Fruit fly (Drosophila melanogaster) Kc167 (cell line): Measurements from ENCODE around the gene Erk7.

ENCODE experiments used
- Myc ChIP-seq: fragments of >200 bp; optimal IDR thresholded peaks from 2 replicates; lab custom pipeline; 2017; ENCODE audit warnings: missing external identifiers
- Sin3A ChIP-seq: fragments of >200 bp; optimal IDR thresholded peaks from 2 replicates; lab custom pipeline; 2018; ENCODE audit warnings: missing external identifiers
- h ChIP-seq: fragments of >200 bp; optimal IDR thresholded peaks from 3 replicates; lab custom pipeline; 2018; ENCODE audit warnings: missing external identifiers
- insv ChIP-seq: fragments of >200 bp; optimal IDR thresholded peaks from 3 replicates; lab custom pipeline; 2018; ENCODE audit warnings: missing external identifiers
- psq ChIP-seq: fragments of >200 bp; optimal IDR thresholded peaks from 2 replicates; lab custom pipeline; 2017; ENCODE audit warnings: missing external identifiers
- ttk ChIP-seq: sonication (Bioruptor generic); optimal IDR thresholded peaks from 2 replicates; lab custom pipeline; 2017; ENCODE audit warnings: missing external identifiers

Gene Erk7

dm6 chrX:9243417-9243884, 24.0 kb downstream of the Erk7 start, which contains the start of the genes mxc and Larp7:
mxc (minus strand) TSS chrX:9243467.
Larp7 (plus strand) TSS chrX:9243817.
- no peak for TF ChIP-seq h
- TF ChIP-seq psq (lab: Kevin White, UChicago) = no peak

- TF ChIP-seq h (no peak), insv (no peak), Sin3A (no peak), ttk (lab: Kevin White, UChicago) (no peak), Myc (lab: Kevin White, UChicago) (no peak), psq (lab: Kevin White, UChicago) (no peak)
Observed at dm6 chrX:9236485-9236884, 31.0 kb downstream of the Erk7 start, which contains the start of gene Ir8a. Ir8a (minus strand) TSS chrX:9236585.

dm6 chrX:9232199-9232598, 35.3 kb downstream of the Erk7 start, which contains the start of gene CG12121:
CG12121 (minus strand) TSS chrX:9232378.
- TF ChIP-seq h (no peak), ttk (lab: Kevin White, UChicago) (no peak), Sin3A (no peak), Myc (lab: Kevin White, UChicago) (no peak), psq (lab: Kevin White, UChicago) (no peak), insv (no peak)

- no peak for TF ChIP-seq psq (lab: Kevin White, UChicago)
- TF ChIP-seq insv = no peak
- no peak for TF ChIP-seq ttk (lab: Kevin White, UChicago)
- TF ChIP-seq h = no peak
- TF ChIP-seq Sin3A = no peak
- TF ChIP-seq Myc (lab: Kevin White, UChicago) = no peak
Observed at dm6 chrX:9226837-9227236, 40.7 kb downstream of the Erk7 start, which contains the start of gene Gr8a. Gr8a (plus strand) TSS chrX:9227137.

dm6 chrX:9225137-9225536, 42.4 kb downstream of the Erk7 start, which contains the start of gene CG15370:
CG15370 (plus strand) TSS chrX:9225437.
- TF ChIP-seq Sin3A = no peak
- no peak for TF ChIP-seq ttk (lab: Kevin White, UChicago)
- TF ChIP-seq insv = no peak
- TF ChIP-seq psq (lab: Kevin White, UChicago) = no peak
- TF ChIP-seq Myc (lab: Kevin White, UChicago) = no peak
- TF ChIP-seq h = no peak

DNA sequence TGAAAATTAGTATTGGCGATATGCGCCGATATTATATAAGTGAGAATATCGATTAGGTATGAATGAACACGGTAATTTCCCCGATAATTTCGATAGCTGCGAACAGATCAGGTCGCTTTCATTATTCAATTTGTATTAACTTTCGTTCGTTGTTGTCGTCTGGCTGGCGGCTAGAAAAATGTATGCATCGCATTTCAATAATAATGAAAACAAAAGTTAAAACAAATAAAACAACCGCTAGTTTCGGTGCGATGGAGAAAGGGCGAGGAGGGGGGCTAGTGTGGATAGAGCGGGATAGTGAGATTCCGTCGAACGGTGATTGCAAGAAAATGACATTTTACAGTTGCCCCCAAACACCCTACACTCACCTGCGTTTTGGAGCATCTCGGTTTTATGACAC, 43.1 kb downstream of the Erk7 start:
- no peak for TF ChIP-seq Myc (lab: Kevin White, UChicago)
- TF ChIP-seq insv = no peak
- TF ChIP-seq ttk (lab: Kevin White, UChicago) = no peak
- TF ChIP-seq psq (lab: Kevin White, UChicago) = no peak
- TF ChIP-seq h = no peak
- TF ChIP-seq Sin3A = no peak

- TF ChIP-seq h = no peak
- no peak for TF ChIP-seq ttk (lab: Kevin White, UChicago)
- no peak for TF ChIP-seq Sin3A
- no peak for TF ChIP-seq psq (lab: Kevin White, UChicago)
- no peak for TF ChIP-seq Myc (lab: Kevin White, UChicago)
- no peak for TF ChIP-seq insv
Observed at dm6 chrX:9223182-9223581, 44.3 kb downstream of the Erk7 start, which contains the start of gene t. t (minus strand) TSS chrX:9223257.

dm6 chrX:9220434-9220833, 47.1 kb downstream of the Erk7 start:
- TF ChIP-seq Myc (lab: Kevin White, UChicago) = no peak
- TF ChIP-seq ttk (lab: Kevin White, UChicago) = no peak
- no peak for TF ChIP-seq h
- no peak for TF ChIP-seq insv
- TF ChIP-seq psq (lab: Kevin White, UChicago) = no peak

DNA sequence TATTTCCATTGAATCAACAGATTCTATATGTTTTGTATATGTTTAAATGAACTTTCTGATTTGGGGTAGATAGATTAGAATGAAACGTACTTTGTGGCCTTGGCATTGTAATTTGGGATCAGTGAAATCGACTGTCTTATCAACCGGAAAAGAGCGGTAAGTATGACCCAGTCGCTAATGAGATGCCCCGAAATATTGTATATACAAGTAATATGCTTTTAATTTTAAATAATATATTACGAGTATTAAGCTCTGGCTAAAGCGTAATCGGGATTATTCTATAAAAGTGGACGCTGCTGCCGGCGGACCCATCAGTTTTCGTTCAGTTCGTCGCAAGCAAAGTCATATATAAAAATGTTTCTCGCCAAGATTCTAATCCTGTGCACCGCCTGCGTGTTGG, 50.9 kb downstream of the Erk7 start, which contains the start of gene CG15369:
TSS of gene CG15369 (plus strand) at position 301 of the 400 bp plus-strand sequence.
- TF ChIP-seq ttk (lab: Kevin White, UChicago) = no peak
- no peak for TF ChIP-seq psq (lab: Kevin White, UChicago)
- no peak for TF ChIP-seq insv
- no peak for TF ChIP-seq Myc (lab: Kevin White, UChicago)
- no peak for TF ChIP-seq Sin3A

dm6 chrX:9215485-9215884, 52.0 kb downstream of the Erk7 start, which contains the start of gene CG15368:
CG15368 (plus strand) TSS chrX:9215785.
- TF ChIP-seq Myc (lab: Kevin White, UChicago) = no peak
- no peak for TF ChIP-seq insv
- no peak for TF ChIP-seq h
- no peak for TF ChIP-seq ttk (lab: Kevin White, UChicago)

- TF ChIP-seq ttk (lab: Kevin White, UChicago) (no peak), Sin3A (no peak), psq (lab: Kevin White, UChicago) (no peak), insv (no peak), Myc (lab: Kevin White, UChicago) (no peak), h (no peak)
Observed at dm6 chrX:9214576-9214975, 52.9 kb downstream of the Erk7 start, which contains the start of gene Obp8a. Obp8a (plus strand) TSS chrX:9214876.
